Fruit fly (Drosophila melanogaster) whole organism, embryonic: ENCODE data around the gene Hel25E.

Experiments
- Blimp-1 ChIP-seq: fragments of 200-800 bp; sonication (Bioruptor generic); optimal IDR thresholded peaks from 3 replicates; lab custom pipeline; 2018; ENCODE audit warnings: missing biosample characterization, missing genetic modification characterization, mild to moderate bottlenecking, moderate library complexity, missing genetic modification reagents
- BtbVII ChIP-seq: fragments of 200-800 bp; sonication (Bioruptor generic); optimal IDR thresholded peaks from 3 replicates; lab custom pipeline; 2017; ENCODE audit warnings: missing biosample characterization, mild to moderate bottlenecking, missing genetic modification characterization
- CG10366 ChIP-seq: fragments of 200-800 bp; sonication (Bioruptor generic); IDR thresholded peaks from 2 replicates; pipeline ENCODE4 v1.3.6; 2022; ENCODE audit warnings: missing biosample characterization, missing genetic modification characterization
- CG10431 ChIP-seq: fragments of 200-800 bp; sonication (Bioruptor generic); optimal IDR thresholded peaks from 3 replicates; lab custom pipeline; 2018; ENCODE audit warnings: missing biosample characterization, mild to moderate bottlenecking, missing genetic modification characterization
- CG10565 ChIP-seq: fragments of 200-800 bp; sonication (Bioruptor generic); optimal IDR thresholded peaks from 3 replicates; lab custom pipeline; 2016; ENCODE audit warnings: missing biosample characterization, mild to moderate bottlenecking, missing genetic modification characterization
- CG10959 ChIP-seq: fragments of 200-800 bp; sonication (Bioruptor generic); IDR thresholded peaks from 2 replicates; pipeline ENCODE4 v1.3.6; 2022; ENCODE audit warnings: missing biosample characterization, missing genetic modification characterization
- CG12071 ChIP-seq: fragments of 200-800 bp; sonication (Bioruptor generic); optimal IDR thresholded peaks from 3 replicates; lab custom pipeline; 2018; ENCODE audit warnings: missing biosample characterization, mild to moderate bottlenecking, missing genetic modification characterization
- CG12391 ChIP-seq: fragments of 200-800 bp; sonication (Bioruptor generic); optimal IDR thresholded peaks from 3 replicates; lab custom pipeline; 2018; ENCODE audit warnings: missing biosample characterization, mild to moderate bottlenecking, missing genetic modification characterization, moderate library complexity
- CG15696 ChIP-seq: fragments of 200-800 bp; sonication (Bioruptor generic); optimal IDR thresholded peaks from 2 replicates; lab custom pipeline; 2019; ENCODE audit warnings: missing biosample characterization, mild to moderate bottlenecking, missing genetic modification characterization, moderate library complexity
- CG1647 ChIP-seq: fragments of 200-800 bp; sonication (Bioruptor generic); optimal IDR thresholded peaks from 3 replicates; lab custom pipeline; 2016; ENCODE audit warnings: missing biosample characterization, missing genetic modification characterization
- CG16779 ChIP-seq: fragments of 200-800 bp; sonication (Bioruptor generic); IDR thresholded peaks from 2 replicates; pipeline ENCODE4 v1.3.6; 2022; ENCODE audit warnings: missing biosample characterization, missing genetic modification characterization
- CG16815 ChIP-seq: fragments of 200-800 bp; sonication (Bioruptor generic); optimal IDR thresholded peaks from 3 replicates; lab custom pipeline; 2017; ENCODE audit warnings: missing biosample characterization, mild to moderate bottlenecking, missing genetic modification characterization
- CG17328 ChIP-seq: fragments of 200-800 bp; sonication (Bioruptor generic); IDR thresholded peaks from 2 replicates; pipeline ENCODE4 v1.3.6; 2022; ENCODE audit warnings: missing biosample characterization, missing genetic modification characterization
- CG17912 ChIP-seq: fragments of 200-800 bp; sonication (Bioruptor generic); optimal IDR thresholded peaks from 2 replicates; lab custom pipeline; 2018; ENCODE audit warnings: missing biosample characterization, mild to moderate bottlenecking, missing genetic modification characterization
- CG18262 ChIP-seq: fragments of 200-800 bp; optimal IDR thresholded peaks from 3 replicates; lab custom pipeline; 2019; ENCODE audit warnings: missing biosample characterization, mild to moderate bottlenecking, missing genetic modification characterization, moderate library complexity
- CG2199 ChIP-seq: fragments of 200-800 bp; sonication (Bioruptor generic); IDR thresholded peaks from 3 replicates; pipeline ENCODE4 v1.3.6; 2022; ENCODE audit warnings: missing biosample characterization, missing genetic modification characterization
- CG2712 ChIP-seq: fragments of 200-800 bp; optimal IDR thresholded peaks from 3 replicates; lab custom pipeline; 2019; ENCODE audit warnings: missing biosample characterization, mild to moderate bottlenecking, missing genetic modification characterization, moderate library complexity
- CG3065 ChIP-seq: fragments of 200-800 bp; sonication (Bioruptor generic); optimal IDR thresholded peaks from 2 replicates; lab custom pipeline; 2016; ENCODE audit warnings: missing biosample characterization, missing genetic modification characterization
- CG5953 ChIP-seq: fragments of 200-800 bp; sonication (Bioruptor generic); IDR thresholded peaks from 2 replicates; pipeline ENCODE4 v1.3.6; 2022; ENCODE audit warnings: missing biosample characterization, missing genetic modification characterization
- CG6689 ChIP-seq: fragments of 200-800 bp; sonication (Bioruptor generic); IDR thresholded peaks from 2 replicates; pipeline ENCODE4 v1.3.6; 2022; ENCODE audit warnings: missing biosample characterization, missing genetic modification characterization
- CG6791 ChIP-seq: fragments of 200-800 bp; sonication (Bioruptor generic); IDR thresholded peaks from 3 replicates; pipeline ENCODE4 v1.3.6; 2022; ENCODE audit warnings: missing biosample characterization, missing genetic modification characterization; ENCODE audit not compliant: partially characterized antibody
- CG7963 ChIP-seq: fragments of 200-800 bp; sonication (Bioruptor generic); IDR thresholded peaks from 3 replicates; pipeline ENCODE4 v1.3.6; 2022; ENCODE audit warnings: missing biosample characterization, missing genetic modification characterization; ENCODE audit not compliant: partially characterized antibody
- CG8765 ChIP-seq: fragments of 200-800 bp; sonication (Bioruptor generic); IDR thresholded peaks from 2 replicates; pipeline ENCODE4 v1.3.6; 2022; ENCODE audit warnings: missing biosample characterization, missing genetic modification characterization
- CrebB ChIP-seq: fragments of 200-800 bp; sonication (Bioruptor generic); optimal IDR thresholded peaks from 3 replicates; lab custom pipeline; 2018; ENCODE audit warnings: missing biosample characterization, mild to moderate bottlenecking, missing genetic modification characterization
- ERR ChIP-seq: fragments of 200-800 bp; sonication (Bioruptor generic); optimal IDR thresholded peaks from 2 replicates; lab custom pipeline; 2016; ENCODE audit warnings: missing biosample characterization, missing genetic modification characterization
- GATAe ChIP-seq: fragments of 200-800 bp; sonication (Bioruptor generic); conservative IDR thresholded peaks from 2 replicates; pipeline ENCODE4 v1.3.6; 2022; ENCODE audit warnings: missing biosample characterization, missing genetic modification characterization
- Gsc ChIP-seq: fragments of 200-800 bp; sonication (Bioruptor generic); IDR thresholded peaks from 2 replicates; pipeline ENCODE4 v1.3.6; 2022; ENCODE audit warnings: missing biosample characterization, missing genetic modification characterization
- Hr39 ChIP-seq: fragments of >200 bp; optimal IDR thresholded peaks from 2 replicates; lab custom pipeline; 2017
- Hr51 ChIP-seq, 2 experiments: fragments of 200-800 bp; sonication (Bioruptor generic); optimal IDR thresholded peaks; 2 replicates in 1 of 2; 3 replicates in 1 of 2; lab custom pipeline; 2016 to 2018; ENCODE audit warnings: missing biosample characterization in 2 of 2, missing genetic modification characterization in 2 of 2, mild to moderate bottlenecking in 1 of 2, moderate library complexity in 1 of 2
- MTF-1 ChIP-seq: fragments of 200-800 bp; sonication (Bioruptor generic); optimal IDR thresholded peaks from 2 replicates; lab custom pipeline; 2018; ENCODE audit warnings: missing biosample characterization, mild to moderate bottlenecking, missing genetic modification characterization, borderline replicate concordance
- Mes4 ChIP-seq: fragments of 200-800 bp; sonication (Bioruptor generic); optimal IDR thresholded peaks from 2 replicates; lab custom pipeline; 2016; ENCODE audit warnings: missing biosample characterization, missing genetic modification characterization
- Neu2 ChIP-seq: fragments of 200-800 bp; sonication (Bioruptor generic); optimal IDR thresholded peaks from 3 replicates; lab custom pipeline; 2016; ENCODE audit warnings: missing biosample characterization, missing genetic modification characterization, borderline replicate concordance
- Pdp1 ChIP-seq, 2 experiments: fragments of 200-800 bp; sonication (Bioruptor generic); optimal IDR thresholded peaks; 3 replicates each; lab custom pipeline; 2016; ENCODE audit warnings: missing biosample characterization in 2 of 2, missing genetic modification characterization in 2 of 2, mild to moderate bottlenecking in 1 of 2, moderate library complexity in 1 of 2
- Sox100B ChIP-seq: fragments of 200-800 bp; sonication (Bioruptor generic); optimal IDR thresholded peaks from 3 replicates; lab custom pipeline; 2018; ENCODE audit warnings: missing biosample characterization, mild to moderate bottlenecking, missing genetic modification characterization
- Taf1 ChIP-seq: fragments of 200-800 bp; sonication (Bioruptor generic); IDR thresholded peaks from 2 replicates; pipeline ENCODE4 v1.3.6; 2022; ENCODE audit warnings: missing biosample characterization, missing genetic modification characterization
- Xrp1 ChIP-seq: fragments of 200-800 bp; sonication (Bioruptor generic); IDR thresholded peaks from 2 replicates; pipeline ENCODE4 v1.3.6; 2022; ENCODE audit warnings: missing biosample characterization, missing genetic modification characterization
- bsh ChIP-seq, 2 experiments: fragments of 200-800 bp; sonication (Bioruptor generic); optimal IDR thresholded peaks; 2 replicates each; lab custom pipeline; 2017 to 2018; ENCODE audit warnings: mild to moderate bottlenecking in 2 of 2, missing biosample characterization in 2 of 2, missing genetic modification characterization in 2 of 2, moderate library complexity in 1 of 2
- chinmo ChIP-seq: fragments of 200-800 bp; sonication (Bioruptor generic); IDR thresholded peaks from 4 replicates; pipeline ENCODE4 v1.3.6; 2022; ENCODE audit warnings: missing biosample characterization, missing genetic modification characterization; ENCODE audit not compliant: partially characterized antibody
- dm ChIP-seq: fragments of 200-800 bp; sonication (Bioruptor generic); optimal IDR thresholded peaks from 3 replicates; lab custom pipeline; 2016; ENCODE audit warnings: missing biosample characterization, missing genetic modification characterization
- fru ChIP-seq: fragments of >200 bp; optimal IDR thresholded peaks from 2 replicates; lab custom pipeline; 2017
- gcm ChIP-seq: fragments of 200-800 bp; sonication (Bioruptor generic); optimal IDR thresholded peaks from 2 replicates; lab custom pipeline; 2019; ENCODE audit warnings: missing biosample characterization, mild to moderate bottlenecking, missing genetic modification characterization, moderate library complexity
- gsb ChIP-seq: fragments of 200-800 bp; sonication (Bioruptor generic); IDR thresholded peaks from 2 replicates; pipeline ENCODE4 v1.3.6; 2022; ENCODE audit warnings: missing biosample characterization, missing genetic modification characterization
- otp ChIP-seq: fragments of 200-800 bp; sonication (Bioruptor generic); IDR thresholded peaks from 3 replicates; pipeline ENCODE4, ENCODE4 v1.3.6; 2022; ENCODE audit warnings: missing biosample characterization, missing genetic modification characterization
- phol ChIP-seq: fragments of 200-800 bp; sonication (Bioruptor generic); optimal IDR thresholded peaks from 3 replicates; lab custom pipeline; 2018; ENCODE audit warnings: missing biosample characterization, mild to moderate bottlenecking, missing genetic modification characterization, moderate library complexity
- prd ChIP-seq, 3 experiments: fragments of >200 bp in 2 of 3; fragments of 200-800 bp in 1 of 3; sonication (Bioruptor generic) in 1 of 3; optimal IDR thresholded peaks in 2 of 3; IDR thresholded peaks in 1 of 3; 2 replicates in 2 of 3; 3 replicates in 1 of 3; pipeline versions ENCODE4 v1.3.6 to Lab custom; 2017 to 2022; ENCODE audit warnings: missing biosample characterization in 1 of 3, missing genetic modification characterization in 1 of 3
- pros ChIP-seq: fragments of 200-800 bp; sonication (Bioruptor generic); optimal IDR thresholded peaks from 3 replicates; lab custom pipeline; 2019; ENCODE audit warnings: missing biosample characterization, mild to moderate bottlenecking, missing genetic modification characterization, moderate library complexity
- run ChIP-seq: fragments of 200-800 bp; sonication (Bioruptor generic); optimal IDR thresholded peaks from 3 replicates; lab custom pipeline; 2018; ENCODE audit warnings: missing biosample characterization, mild to moderate bottlenecking, missing genetic modification characterization
- sqz ChIP-seq: fragments of 200-800 bp; sonication (Bioruptor generic); optimal IDR thresholded peaks from 3 replicates; lab custom pipeline; 2018; ENCODE audit warnings: missing biosample characterization, mild to moderate bottlenecking, missing genetic modification characterization
- tup ChIP-seq: fragments of 200-800 bp; sonication (Bioruptor generic); optimal IDR thresholded peaks from 2 replicates; lab custom pipeline; 2016; ENCODE audit warnings: missing biosample characterization, mild to moderate bottlenecking, missing genetic modification characterization, moderate library complexity
- vfl ChIP-seq: fragments of 200-800 bp; sonication (Bioruptor generic); optimal IDR thresholded peaks from 2 replicates; lab custom pipeline; 2016; ENCODE audit warnings: missing biosample characterization, missing genetic modification characterization

Hel25E gene

dm6 chr2L:5491220-5491619 is 50.9 kb downstream of the Hel25E start (continued):
- TF ChIP-seq CG6791 (no peak), CG10366 (GFP tag; lab: Robert Waterston, UW) (0 out of 2 replicates have a peak, but pooled peaks have one; percentile 29), CG17328 (peak; percentile 45; the same call in 1 of the 2 replicates), CG16815 (GFP tag; lab: Kevin White, UChicago) (peak; percentile 3), CrebB (tag; lab: Kevin White, UChicago) (no peak), CG2199 (GFP tag; lab: Robert Waterston, UW) (no peak), CG2712 (peak; percentile 48), Taf1 (GFP tag; lab: Robert Waterston, UW) (no peak), CG6689 (peak; percentile 36; the same call in 1 of the 2 replicates), Pdp1 (GFP tag; optimal IDR thresholded peaks at IDR 0.05; lab: Kevin White, UChicago) (peak in 1 of 2 experiments; percentile 17), bsh (GFP tag; optimal IDR thresholded peaks at IDR 0.05; lab: Kevin White, UChicago) (peak; percentile 40 to 53), CG5953 (GFP tag; lab: Robert Waterston, UW) (no peak), CG12391 (peak; percentile 26), CG15696 (tag; lab: Kevin White, UChicago) (peak; percentile 47), CG10959 (0 out of 2 replicates have a peak, but pooled peaks have one; percentile 27), BtbVII (GFP tag; lab: Kevin White, UChicago) (no peak), CG17912 (GFP tag; lab: Kevin White, UChicago) (no peak), pros (no peak), otp (0 out of 3 replicates have a peak, but pooled peaks have one; percentile 34), tup (GFP tag; lab: Kevin White, UChicago) (no peak), ERR (GFP tag; lab: Kevin White, UChicago) (no peak), CG12071 (no peak), CG16779 (GFP tag; lab: Robert Waterston, UW) (no peak), MTF-1 (GFP tag; lab: Kevin White, UChicago) (no peak), Sox100B (GFP tag; lab: Kevin White, UChicago) (no peak), Blimp-1 (GFP tag; lab: Kevin White, UChicago) (peak; percentile 11), CG10431 (GFP tag; lab: Kevin White, UChicago) (no peak), gsb (GFP tag; lab: Robert Waterston, UW) (no peak), Xrp1 (GFP tag; lab: Robert Waterston, UW) (peak; percentile 57; the same call in 1 of the 2 replicates), gcm (GFP tag; lab: Kevin White, UChicago) (no peak), GATAe (GFP tag; lab: Robert Waterston, UW) (no peak), CG1647 (GFP tag; lab: Kevin White, UChicago) (no peak), Hr51 (GFP tag; optimal IDR thresholded peaks at IDR 0.05; lab: Kevin White, UChicago) (peak in 1 of 2 experiments; percentile 2), Neu2 (no peak), CG8765 (peak; percentile 12; the same call in 1 of the 2 replicates), dm (GFP tag; lab: Kevin White, UChicago) (no peak), CG18262 (tag; lab: Kevin White, UChicago) (peak; percentile 30), CG3065 (GFP tag; lab: Kevin White, UChicago) (no peak), phol (tag; lab: Kevin White, UChicago) (peak; percentile 35)

- TF ChIP-seq run (no peak), vfl (GFP tag; lab: Kevin White, UChicago) (no peak), Mes4 (GFP tag; lab: Kevin White, UChicago) (no peak), sqz (peak; percentile 60), CG10565 (GFP tag; lab: Kevin White, UChicago) (no peak), Gsc (GFP tag; lab: Robert Waterston, UW) (0 out of 2 replicates have a peak, but pooled peaks have one; percentile 26), chinmo (GFP tag; lab: Robert Waterston, UW) (0 out of 4 replicates have a peak, but pooled peaks have one; percentile 15), Hr39 (lab: Kevin White, UChicago) (peak; percentile 40), prd (optimal IDR thresholded peaks at IDR 0.05; lab: Kevin White, UChicago) (no peak), prd (GFP tag; IDR thresholded peaks at IDR 0.05; lab: Robert Waterston, UW) (peak; percentile 42; the same call in 2 of the 3 replicates), CG7963 (GFP tag; lab: Robert Waterston, UW) (peak; percentile 21; the same call in 1 of the 3 replicates), fru (lab: Kevin White, UChicago) (no peak), CG2199 (GFP tag; lab: Robert Waterston, UW) (peak; percentile 73; the same call in 2 of the 3 replicates), CG12391 (no peak)
Measured at dm6 chr2L:5489757-5490359, 52.3 kb downstream of the Hel25E start.
